Fruit fly (Drosophila melanogaster): Measurements from ENCODE around the gene CG5282.

The CG5282 gene

DNA sequence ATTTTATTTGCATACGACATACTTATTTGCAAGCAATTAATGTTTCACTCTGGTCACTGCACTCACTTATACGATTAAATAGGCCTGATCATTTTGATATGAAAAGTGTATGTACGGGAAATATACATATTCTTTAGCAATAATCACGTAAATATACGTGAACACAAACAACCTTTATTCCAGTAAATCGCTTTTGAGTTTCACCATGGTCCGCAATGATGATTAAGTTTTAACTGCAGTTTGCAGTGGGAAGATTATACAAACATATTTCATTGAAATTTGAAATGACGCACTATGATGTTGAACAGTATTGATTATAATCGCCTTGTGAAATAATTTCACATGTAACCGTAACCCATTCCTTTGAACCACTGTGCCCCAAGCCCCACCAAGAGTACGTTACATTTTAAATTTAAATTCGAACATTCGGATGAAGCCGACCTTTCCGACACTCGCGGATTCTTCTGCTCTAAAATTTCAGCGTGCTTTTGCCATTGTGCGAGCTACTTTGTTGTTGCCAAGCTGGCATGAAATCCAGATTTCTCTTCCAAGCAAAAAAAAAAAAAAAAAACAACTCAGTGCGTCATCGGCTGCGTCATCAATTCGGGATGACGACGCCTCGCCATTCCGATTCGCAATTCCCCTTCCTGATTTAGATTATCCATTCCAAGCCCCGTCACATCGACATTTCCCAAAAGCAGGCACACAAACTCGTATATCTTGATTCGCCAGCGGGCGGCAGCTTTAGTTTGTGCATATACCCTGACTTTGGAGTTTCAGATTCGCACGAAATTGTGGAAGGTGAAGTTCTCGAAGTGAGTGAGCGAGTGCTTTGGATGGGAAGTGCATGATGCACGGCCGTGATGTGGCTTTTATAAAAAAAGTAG is 22.1 kb downstream of the CG5282 start (continued):
- TF ChIP-seq CG1603 (tag; optimal IDR thresholded peaks at IDR 0.05) (peak; percentile 23), chinmo (GFP tag; IDR thresholded peaks at IDR 0.05; ENCODE audit: partially characterized antibody) (peak; percentile 66; the same call in 1 of the 4 replicates), phol (tag; optimal IDR thresholded peaks at IDR 0.05) (no peak), CG13894 (tag; optimal IDR thresholded peaks at IDR 0.05) (peak; percentile 76), CG10654 (GFP tag; optimal IDR thresholded peaks at IDR 0.05) (no peak), sens (GFP tag) (peak; percentile 69), E2f2 (GFP tag; IDR thresholded peaks at IDR 0.05) (no peak), row (GFP tag; IDR thresholded peaks at IDR 0.05) (peak; percentile 27; the same call in 1 of the 3 replicates), cwo (GFP tag; optimal IDR thresholded peaks at IDR 0.05) (no peak), fd3F (GFP tag; optimal IDR thresholded peaks at IDR 0.05) (no peak), CG2199 (GFP tag; IDR thresholded peaks at IDR 0.05) (0 out of 3 replicates have a peak, but pooled peaks have one; percentile 0), CG9609 (GFP tag; optimal IDR thresholded peaks at IDR 0.05) (no peak), gem (tag; optimal IDR thresholded peaks at IDR 0.05) (peak; percentile 9)

DNA sequence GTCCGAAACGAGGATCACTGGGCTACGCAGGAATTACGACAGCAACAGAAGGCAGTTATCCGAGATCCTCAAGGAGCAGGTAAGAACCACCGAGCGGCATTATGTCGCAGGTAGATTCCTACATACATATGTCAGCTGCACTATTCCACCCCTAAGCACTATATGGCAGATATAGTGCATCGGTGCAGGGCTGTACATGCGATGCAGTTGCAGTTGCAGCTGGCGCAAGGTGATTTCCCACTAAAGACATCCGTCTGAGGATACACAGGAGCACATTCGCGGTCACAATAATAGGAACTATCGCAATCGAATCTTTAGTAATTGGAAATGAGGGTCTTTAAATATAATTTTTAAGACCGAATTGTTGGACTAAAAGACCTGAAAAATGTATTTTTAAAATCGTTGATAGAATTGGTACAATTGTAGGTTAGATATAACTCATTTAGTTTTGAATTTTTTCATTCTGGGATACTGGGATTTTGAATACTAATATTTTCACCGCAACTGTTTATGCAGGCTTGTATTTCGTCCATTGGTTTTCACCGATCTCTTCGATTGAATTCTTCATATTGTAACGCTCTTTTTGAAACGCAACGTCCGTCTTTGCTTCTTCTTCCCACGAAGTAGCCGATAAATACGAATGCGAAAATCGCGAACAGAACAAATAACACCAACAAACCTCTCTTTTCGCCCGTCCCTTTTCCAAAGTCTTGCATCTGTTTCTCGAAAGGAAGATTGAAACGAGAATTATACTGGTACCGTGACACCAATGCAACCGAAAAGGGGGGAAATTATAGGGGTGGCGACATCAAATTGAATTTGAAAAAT is 23.0 kb downstream of the CG5282 start:
- TF ChIP-seq CG10462 (GFP tag; optimal IDR thresholded peaks at IDR 0.05) (no peak), Hand (GFP tag; optimal IDR thresholded peaks at IDR 0.05) (no peak), CG9932 (GFP tag; IDR thresholded peaks at IDR 0.05) (no peak), lov (optimal IDR thresholded peaks at IDR 0.05) (no peak), lov (GFP tag; IDR thresholded peaks at IDR 0.05) (0 out of 3 replicates have a peak, but pooled peaks have one; percentile 34), CG11723 (GFP tag; optimal IDR thresholded peaks at IDR 0.05) (no peak), CG7987 (GFP tag; optimal IDR thresholded peaks at IDR 0.05) (no peak), CG14441 (GFP tag; IDR thresholded peaks at IDR 0.05) (no peak), BEAF-32 (GFP tag; optimal IDR thresholded peaks at IDR 0.05) (no peak), jing (GFP tag; optimal IDR thresholded peaks at IDR 0.05) (no peak), CG9437 (GFP tag; optimal IDR thresholded peaks at IDR 0.05) (no peak), CG10274 (GFP tag; optimal IDR thresholded peaks at IDR 0.05) (no peak), CG12155 (GFP tag; optimal IDR thresholded peaks at IDR 0.05) (no peak), hth (optimal IDR thresholded peaks at IDR 0.05) (no peak), scrt (GFP tag; optimal IDR thresholded peaks at IDR 0.05) (no peak), CG16815 (GFP tag; optimal IDR thresholded peaks at IDR 0.05) (peak; percentile 50), CG14710 (tag; optimal IDR thresholded peaks at IDR 0.05) (peak; percentile 73), CG13775 (GFP tag; optimal IDR thresholded peaks at IDR 0.05) (peak; percentile 45), CG12104 (GFP tag; optimal IDR thresholded peaks at IDR 0.05) (no peak), lbe (GFP tag; optimal IDR thresholded peaks at IDR 0.05) (peak; percentile 54), wdn (GFP tag; IDR thresholded peaks at IDR 0.05) (no peak), CG2678 (tag; optimal IDR thresholded peaks at IDR 0.05) (no peak), Awh (GFP tag; IDR thresholded peaks at IDR 0.05) (no peak), gce (GFP tag; IDR thresholded peaks at IDR 0.05) (no peak), CG12744 (GFP tag; optimal IDR thresholded peaks at IDR 0.05) (no peak), sc (optimal IDR thresholded peaks at IDR 0.05) (no peak), sc (GFP tag; optimal IDR thresholded peaks at IDR 0.05) (peak; percentile 50), cato (GFP tag; optimal IDR thresholded peaks at IDR 0.05; ENCODE audit: borderline replicate concordance) (no peak), B-H1 (GFP tag; IDR thresholded peaks at IDR 0.05) (no peak), Atf-2 (GFP tag; optimal IDR thresholded peaks at IDR 0.05) (no peak), CG10267 (tag; optimal IDR thresholded peaks at IDR 0.05) (peak; percentile 72), sim (GFP tag; IDR thresholded peaks at IDR 0.05) (no peak), sima (GFP tag; optimal IDR thresholded peaks at IDR 0.05) (no peak), CG11085 (GFP tag; IDR thresholded peaks at IDR 0.05) (no peak)

Measured in whole organism, embryonic.